Fruit fly (Drosophila melanogaster) whole organism, adult: ENCODE measurements around the gene CG14422.

Source experiments
- CG12768 ChIP-seq: fragments of 200-800 bp; sonication (Bioruptor generic); optimal IDR thresholded peaks from 2 replicates; lab custom pipeline; 2017; ENCODE audit warnings: missing biosample characterization, missing genetic modification characterization, mild to moderate bottlenecking, moderate library complexity, missing genetic modification reagents
- CG14711 ChIP-seq: fragments of 200-800 bp; sonication (Bioruptor generic); optimal IDR thresholded peaks from 2 replicates; lab custom pipeline; 2018; ENCODE audit warnings: missing biosample characterization, mild to moderate bottlenecking, missing genetic modification characterization, moderate library complexity
- CG1620 ChIP-seq: fragments of 200-800 bp; sonication (Bioruptor generic); optimal IDR thresholded peaks from 2 replicates; lab custom pipeline; 2016; ENCODE audit warnings: missing biosample characterization, missing genetic modification characterization
- CG5204 ChIP-seq: fragments of 200-800 bp; sonication (Bioruptor generic); optimal IDR thresholded peaks from 2 replicates; lab custom pipeline; 2016; ENCODE audit warnings: missing biosample characterization, missing genetic modification characterization
- Hr96 ChIP-seq: fragments of 200-800 bp; sonication (Bioruptor generic); optimal IDR thresholded peaks from 2 replicates; lab custom pipeline; 2016; ENCODE audit warnings: missing biosample characterization, missing genetic modification characterization
- Mnt ChIP-seq: fragments of 200-800 bp; sonication (Bioruptor generic); optimal IDR thresholded peaks from 2 replicates; lab custom pipeline; 2016; ENCODE audit warnings: missing biosample characterization, mild to moderate bottlenecking, missing genetic modification characterization
- cic ChIP-seq: fragments of 200-800 bp; sonication (Bioruptor generic); optimal IDR thresholded peaks from 2 replicates; lab custom pipeline; 2017; ENCODE audit warnings: missing biosample characterization, mild to moderate bottlenecking, missing genetic modification characterization, moderate library complexity
- kay ChIP-seq: fragments of 200-800 bp; sonication (Bioruptor generic); peaks from one replicate; lab custom pipeline; 2016; ENCODE audit warnings: missing biosample characterization, missing genetic modification characterization, borderline replicate concordance
- pad ChIP-seq: fragments of 200-800 bp; sonication (Bioruptor generic); optimal IDR thresholded peaks from 3 replicates; lab custom pipeline; 2017; ENCODE audit warnings: missing biosample characterization, missing genetic modification characterization, mild to moderate bottlenecking, moderate library complexity, missing genetic modification reagents
- tj ChIP-seq: fragments of 200-800 bp; sonication (Bioruptor generic); optimal IDR thresholded peaks from 3 replicates; lab custom pipeline; 2017; ENCODE audit warnings: missing biosample characterization, mild to moderate bottlenecking, missing genetic modification characterization, moderate library complexity

dm6 chrX:2984902-2985772 is 42.0 kb downstream of the CG14422 start:
- TF ChIP-seq pad (GFP tag; lab: Kevin White, UChicago): no peak
- TF ChIP-seq CG1620 (GFP tag; lab: Kevin White, UChicago): no peak
- TF ChIP-seq Mnt: no peak
- no peak for TF ChIP-seq CG14711 (tag; lab: Kevin White, UChicago)
- TF ChIP-seq cic (GFP tag; lab: Kevin White, UChicago): no peak
- no peak for TF ChIP-seq CG5204 (GFP tag; lab: Kevin White, UChicago)
- TF ChIP-seq Hr96 (GFP tag; lab: Kevin White, UChicago): no peak
- TF ChIP-seq tj: no peak
- TF ChIP-seq CG12768 (GFP tag; lab: Kevin White, UChicago): no peak
- no peak for TF ChIP-seq kay (GFP tag; lab: Kevin White, UChicago)
